Worm (Caenorhabditis elegans) whole organism, mixed stage, embryonic: ENCODE results near the gene srh-258.

Source experiments
- bed-3 ChIP-seq: fragments of 200-800 bp; sonication (Bioruptor generic); optimal IDR thresholded peaks from 3 replicates; lab custom pipeline; 2018; ENCODE audit warnings: mild to moderate bottlenecking, missing genetic modification characterization, moderate library complexity, missing compliant biosample characterization
- ceh-43 ChIP-seq: fragments of 200-800 bp; sonication (Bioruptor generic); optimal IDR thresholded peaks from 2 replicates; lab custom pipeline; 2018; ENCODE audit warnings: mild to moderate bottlenecking, missing genetic modification characterization, moderate library complexity, missing compliant biosample characterization
- ces-1 ChIP-seq: fragments of 150-350 bp; optimal IDR thresholded peaks from 2 replicates; lab custom pipeline; 2014; ENCODE audit warnings: missing biosample characterization, missing genetic modification reagents, missing genetic modification characterization
- mab-5 ChIP-seq: fragments of 150-350 bp; optimal IDR thresholded peaks from 2 replicates; lab custom pipeline; 2014; ENCODE audit warnings: missing biosample characterization, missing genetic modification characterization
- mep-1 ChIP-seq: fragments of 150-350 bp; optimal IDR thresholded peaks from 2 replicates; lab custom pipeline; 2017; ENCODE audit warnings: missing biosample characterization, missing genetic modification reagents, missing genetic modification characterization, inconsistent platforms
- nhr-2 ChIP-seq: fragments of 150-350 bp; optimal IDR thresholded peaks from 2 replicates; lab custom pipeline; 2014; ENCODE audit warnings: missing biosample characterization, missing genetic modification characterization
- nhr-237 ChIP-seq: fragments of 150-350 bp; optimal IDR thresholded peaks from 2 replicates; lab custom pipeline; 2014; ENCODE audit warnings: missing biosample characterization, missing genetic modification characterization
- nhr-76 ChIP-seq: sonication (generic microtip); optimal IDR thresholded peaks from 2 replicates; lab custom pipeline; 2017; ENCODE audit warnings: missing biosample characterization, missing genetic modification characterization
- unc-62 ChIP-seq: fragments of 150-350 bp; optimal IDR thresholded peaks from 2 replicates; lab custom pipeline; 2014; ENCODE audit warnings: missing biosample characterization, missing genetic modification reagents, missing genetic modification characterization
- ztf-11 ChIP-seq: fragments of 150-350 bp; optimal IDR thresholded peaks from 2 replicates; lab custom pipeline; 2014; ENCODE audit warnings: missing biosample characterization, missing genetic modification characterization

DNA sequence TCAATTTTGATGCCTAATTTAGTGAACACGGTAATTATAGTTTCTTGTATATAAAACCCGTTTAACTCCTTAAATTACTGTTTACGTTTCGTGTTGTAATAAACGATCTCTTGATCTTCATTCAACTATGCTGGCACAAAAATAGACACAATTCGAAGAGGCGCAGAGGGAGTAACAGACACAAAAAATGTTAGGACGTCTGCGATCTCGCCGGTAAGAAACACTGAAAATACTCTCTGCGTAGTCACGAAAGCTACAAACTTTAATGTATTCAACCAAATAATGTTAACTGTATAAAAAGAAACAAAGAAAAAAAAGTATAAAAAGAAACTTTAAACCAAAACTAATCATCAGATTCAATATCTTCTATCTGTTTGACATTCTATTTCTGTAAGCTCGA is 24.1 kb upstream of the srh-258 start, which contains the start of gene dhs-23:
- TF ChIP-seq nhr-2 (tag; lab: Kevin White, UChicago) (no peak), nhr-76 (tag; lab: Kevin White, UChicago) (no peak), bed-3 (GFP tag; lab: Kevin White, UChicago) (no peak), ces-1 (GFP tag; lab: Kevin White, UChicago) (no peak), mep-1 (tag; lab: Kevin White, UChicago) (no peak), ceh-43 (no peak), nhr-237 (no peak), unc-62 (GFP tag; lab: Kevin White, UChicago) (no peak), ztf-11 (tag; lab: Kevin White, UChicago) (no peak), mab-5 (tag; lab: Kevin White, UChicago) (no peak)
